Fruit fly (Drosophila melanogaster) whole organism, pupa: ENCODE results near the gene kel.

Source experiments
- CG10348 ChIP-seq: fragments of 200-800 bp; sonication (Bioruptor generic); IDR thresholded peaks from 2 replicates; pipeline ENCODE4 v1.3.6; 2022; ENCODE audit warnings: missing biosample characterization, missing genetic modification characterization
- CG14655 ChIP-seq: fragments of 200-800 bp; sonication (Bioruptor generic); optimal IDR thresholded peaks from 3 replicates; lab custom pipeline; 2017; ENCODE audit warnings: mild to moderate bottlenecking, missing biosample characterization, missing genetic modification reagents, missing genetic modification characterization
- CG15710 ChIP-seq: fragments of 200-800 bp; sonication (Bioruptor generic); optimal IDR thresholded peaks from 2 replicates; lab custom pipeline; 2018; ENCODE audit warnings: missing biosample characterization, mild to moderate bottlenecking, missing genetic modification characterization, moderate library complexity
- CG17806 ChIP-seq: fragments of 200-800 bp; sonication (Bioruptor generic); optimal IDR thresholded peaks from 2 replicates; lab custom pipeline; 2018; ENCODE audit warnings: missing biosample characterization, mild to moderate bottlenecking, missing genetic modification characterization, moderate library complexity
- CG34367 ChIP-seq: fragments of 200-800 bp; sonication (Bioruptor generic); optimal IDR thresholded peaks from 2 replicates; lab custom pipeline; 2018; ENCODE audit warnings: missing biosample characterization, mild to moderate bottlenecking, missing genetic modification characterization
- CG4496 ChIP-seq: fragments of 200-800 bp; sonication (Bioruptor generic); IDR thresholded peaks from 3 replicates; pipeline ENCODE4 v1.3.6; 2022; ENCODE audit warnings: missing biosample characterization, missing genetic modification characterization
- CG8301 ChIP-seq: fragments of 200-800 bp; sonication (Bioruptor generic); optimal IDR thresholded peaks from 2 replicates; lab custom pipeline; 2018; ENCODE audit warnings: missing biosample characterization, mild to moderate bottlenecking, missing genetic modification characterization
- EcR ChIP-seq: fragments of 200-800 bp; sonication (Bioruptor generic); optimal IDR thresholded peaks from 3 replicates; lab custom pipeline; 2019; ENCODE audit warnings: missing biosample characterization, missing genetic modification characterization, mild to moderate bottlenecking, moderate library complexity, missing genetic modification reagents
- Pif1A ChIP-seq: fragments of 200-800 bp; sonication (Bioruptor generic); optimal IDR thresholded peaks from 3 replicates; lab custom pipeline; 2016; ENCODE audit warnings: missing biosample characterization, missing genetic modification characterization
- Snoo ChIP-seq: fragments of 200-800 bp; sonication (Bioruptor generic); optimal IDR thresholded peaks from 3 replicates; lab custom pipeline; 2017; ENCODE audit warnings: missing biosample characterization, mild to moderate bottlenecking, missing genetic modification characterization, inconsistent platforms
- fd96Ca ChIP-seq: fragments of 200-800 bp; sonication (Bioruptor generic); IDR thresholded peaks from 3 replicates; pipeline ENCODE4 v1.3.6; 2022; ENCODE audit warnings: missing biosample characterization, missing genetic modification characterization
- rn ChIP-seq: fragments of 200-800 bp; sonication (Bioruptor generic); IDR thresholded peaks from 2 replicates; pipeline ENCODE4 v1.3.6; 2022; ENCODE audit warnings: missing biosample characterization, missing genetic modification characterization

- TF ChIP-seq Pif1A (GFP tag; lab: Kevin White, UChicago) (no peak), CG15710 (tag; lab: Kevin White, UChicago) (no peak), EcR (GFP tag; lab: Kevin White, UChicago) (no peak), CG17806 (tag; lab: Kevin White, UChicago) (no peak), CG4496 (GFP tag; lab: Robert Waterston, UW) (no peak), CG8301 (tag; lab: Kevin White, UChicago) (no peak), CG34367 (no peak), CG14655 (GFP tag; lab: Kevin White, UChicago) (no peak), CG10348 (GFP tag; lab: Robert Waterston, UW) (0 out of 2 replicates have a peak, but pooled peaks have one; percentile 14), fd96Ca (GFP tag; lab: Robert Waterston, UW) (no peak), Snoo (no peak), rn (no peak)
Measured at dm6 chr2L:18114176-18114703, 23.6 kb downstream of the kel start, which contains the start of gene CG15152.
